Worm (Caenorhabditis elegans) whole organism, L3 larva: ENCODE measurements around the gene ran-5.

Source experiments
- R02D3.7 ChIP-seq: fragments of 150-350 bp; optimal IDR thresholded peaks from 2 replicates; lab custom pipeline; 2014; ENCODE audit warnings: missing biosample characterization, missing genetic modification characterization
- ZK546.5 ChIP-seq: sonication (generic microtip); optimal IDR thresholded peaks from 2 replicates; lab custom pipeline; 2017; ENCODE audit warnings: missing biosample characterization, missing genetic modification characterization
- aly-2 ChIP-seq: fragments of 150-350 bp; optimal IDR thresholded peaks from 2 replicates; lab custom pipeline; 2014; ENCODE audit warnings: missing biosample characterization, missing genetic modification characterization
- ama-1 ChIP-seq: fragments of 150-350 bp; optimal IDR thresholded peaks from 2 replicates; lab custom pipeline; 2018
- ceh-16 ChIP-seq: sonication (generic microtip); optimal IDR thresholded peaks from 2 replicates; lab custom pipeline; 2017; ENCODE audit warnings: missing biosample characterization, missing genetic modification characterization
- ceh-28 ChIP-seq: fragments of 150-350 bp; optimal IDR thresholded peaks from 2 replicates; lab custom pipeline; 2014; ENCODE audit warnings: missing biosample characterization, missing genetic modification reagents, missing genetic modification characterization
- ceh-82 ChIP-seq: fragments of 150-350 bp; optimal IDR thresholded peaks from 2 replicates; lab custom pipeline; 2014; ENCODE audit warnings: missing biosample characterization, missing genetic modification characterization
- ceh-9 ChIP-seq: sonication (generic microtip); optimal IDR thresholded peaks from 2 replicates; lab custom pipeline; 2018; ENCODE audit warnings: missing biosample characterization, missing genetic modification characterization
- daf-12 ChIP-seq: fragments of 150-350 bp; optimal IDR thresholded peaks from 2 replicates; lab custom pipeline; 2014; ENCODE audit warnings: missing biosample characterization, missing genetic modification reagents, missing genetic modification characterization
- egl-27 ChIP-seq: sonication (generic microtip); optimal IDR thresholded peaks from 4 replicates; lab custom pipeline; 2017; ENCODE audit warnings: missing biosample characterization, missing genetic modification reagents, missing genetic modification characterization
- egl-5 ChIP-seq: fragments of 150-350 bp; optimal IDR thresholded peaks from 2 replicates; lab custom pipeline; 2017; ENCODE audit warnings: missing biosample characterization, missing genetic modification reagents, missing genetic modification characterization, inconsistent platforms
- elt-1 ChIP-seq: fragments of 150-350 bp; optimal IDR thresholded peaks from 2 replicates; lab custom pipeline; 2014; ENCODE audit warnings: missing biosample characterization, missing genetic modification characterization
- elt-3 ChIP-seq, 3 experiments: fragments of 150-350 bp in 1 of 3; sonication (generic microtip) in 2 of 3; optimal IDR thresholded peaks; 2 replicates in 2 of 3; 4 replicates in 1 of 3; lab custom pipeline; 2014 to 2017; ENCODE audit warnings: missing biosample characterization in 3 of 3, missing genetic modification characterization in 3 of 3
- fkh-10 ChIP-seq: sonication (generic microtip); optimal IDR thresholded peaks from 2 replicates; lab custom pipeline; 2017; ENCODE audit warnings: missing biosample characterization, missing genetic modification reagents, missing genetic modification characterization
- fkh-2 ChIP-seq: fragments of 150-350 bp; optimal IDR thresholded peaks from 2 replicates; lab custom pipeline; 2014; ENCODE audit warnings: missing biosample characterization, missing genetic modification reagents, missing genetic modification characterization
- fos-1 ChIP-seq: fragments of 150-350 bp; optimal IDR thresholded peaks from 2 replicates; lab custom pipeline; 2014; ENCODE audit warnings: missing biosample characterization, missing genetic modification characterization
- hmg-11 ChIP-seq: sonication (generic microtip); optimal IDR thresholded peaks from 2 replicates; lab custom pipeline; 2016; ENCODE audit warnings: missing genetic modification characterization, missing compliant biosample characterization
- jun-1 ChIP-seq: fragments of 150-350 bp; optimal IDR thresholded peaks from 2 replicates; lab custom pipeline; 2014; ENCODE audit warnings: missing biosample characterization, missing genetic modification reagents, missing genetic modification characterization
- lin-15B ChIP-seq: fragments of 150-350 bp; optimal IDR thresholded peaks from 2 replicates; lab custom pipeline; 2014; ENCODE audit warnings: missing biosample characterization, missing genetic modification characterization
- lin-39 ChIP-seq: fragments of 150-350 bp; optimal IDR thresholded peaks from 2 replicates; lab custom pipeline; 2018; ENCODE audit warnings: missing biosample characterization, missing genetic modification reagents, missing genetic modification characterization
- lsy-12 ChIP-seq: sonication (generic microtip); optimal IDR thresholded peaks from 2 replicates; lab custom pipeline; 2016; ENCODE audit warnings: mild to moderate bottlenecking, missing genetic modification characterization, missing compliant biosample characterization
- mdl-1 ChIP-seq: fragments of 150-350 bp; optimal IDR thresholded peaks from 2 replicates; lab custom pipeline; 2014; ENCODE audit warnings: missing biosample characterization, missing genetic modification characterization
- mml-1 ChIP-seq: fragments of 150-350 bp; sonication (generic microtip); optimal IDR thresholded peaks from 3 replicates; lab custom pipeline; 2014; ENCODE audit warnings: missing biosample characterization, missing genetic modification characterization
- nfya-1 ChIP-seq: sonication (generic microtip); optimal IDR thresholded peaks from 2 replicates; lab custom pipeline; 2017; ENCODE audit warnings: missing genetic modification characterization, mild to moderate bottlenecking, missing compliant biosample characterization, antibody characterized with exemption, moderate library complexity; ENCODE audit not compliant: insufficient read depth
- nhr-11 ChIP-seq: fragments of 150-350 bp; optimal IDR thresholded peaks from 2 replicates; lab custom pipeline; 2014; ENCODE audit warnings: missing biosample characterization, missing genetic modification characterization
- nhr-12 ChIP-seq: fragments of 150-350 bp; optimal IDR thresholded peaks from 2 replicates; lab custom pipeline; 2014; ENCODE audit warnings: missing biosample characterization, missing genetic modification characterization
- nhr-23 ChIP-seq: fragments of 150-350 bp; optimal IDR thresholded peaks from 2 replicates; lab custom pipeline; 2014; ENCODE audit warnings: missing biosample characterization, missing genetic modification reagents, missing genetic modification characterization
- nhr-25 ChIP-seq: sonication (generic microtip); optimal IDR thresholded peaks from 2 replicates; lab custom pipeline; 2017; ENCODE audit warnings: missing biosample characterization, missing genetic modification characterization
- nhr-28 ChIP-seq: fragments of 150-350 bp; optimal IDR thresholded peaks from 2 replicates; lab custom pipeline; 2014; ENCODE audit warnings: missing biosample characterization, missing genetic modification characterization
- nhr-43 ChIP-seq: sonication (generic microtip); optimal IDR thresholded peaks from 2 replicates; lab custom pipeline; 2016; ENCODE audit warnings: mild to moderate bottlenecking, missing genetic modification characterization, missing compliant biosample characterization; ENCODE audit not compliant: poor library complexity, severe bottlenecking
- nhr-67 ChIP-seq: fragments of 150-350 bp; optimal IDR thresholded peaks from 2 replicates; lab custom pipeline; 2014; ENCODE audit warnings: missing biosample characterization, missing genetic modification characterization
- nhr-76 ChIP-seq: fragments of 150-350 bp; sonication (generic microtip); optimal IDR thresholded peaks from 5 replicates; lab custom pipeline; 2014; ENCODE audit warnings: missing biosample characterization, missing genetic modification characterization
- nhr-77 ChIP-seq: fragments of 150-350 bp; optimal IDR thresholded peaks from 2 replicates; lab custom pipeline; 2014; ENCODE audit warnings: missing biosample characterization, missing genetic modification characterization
- pha-4 ChIP-seq: fragments of 150-350 bp; optimal IDR thresholded peaks from 2 replicates; lab custom pipeline; 2014; ENCODE audit warnings: missing biosample characterization, missing genetic modification reagents, missing genetic modification characterization
- sea-2 ChIP-seq: fragments of 150-350 bp; sonication (generic microtip); optimal IDR thresholded peaks from 4 replicates; lab custom pipeline; 2014; ENCODE audit warnings: missing biosample characterization, missing genetic modification reagents, missing genetic modification characterization
- snpc-4 ChIP-seq: fragments of 150-350 bp; optimal IDR thresholded peaks from 2 replicates; lab custom pipeline; 2014; ENCODE audit warnings: missing biosample characterization, missing genetic modification characterization
- unc-39 ChIP-seq: sonication (generic microtip); optimal IDR thresholded peaks from 4 replicates; lab custom pipeline; 2017; ENCODE audit warnings: missing biosample characterization, missing genetic modification characterization
- unc-62 ChIP-seq: fragments of 150-350 bp; sonication (generic microtip); optimal IDR thresholded peaks from 4 replicates; lab custom pipeline; 2014; ENCODE audit warnings: missing biosample characterization, missing genetic modification reagents, missing genetic modification characterization
- zag-1 ChIP-seq: fragments of 150-350 bp; optimal IDR thresholded peaks from 2 replicates; lab custom pipeline; 2014; ENCODE audit warnings: missing biosample characterization, missing genetic modification characterization
- ztf-11 ChIP-seq: fragments of 150-350 bp; optimal IDR thresholded peaks from 2 replicates; lab custom pipeline; 2014; ENCODE audit warnings: missing biosample characterization, missing genetic modification characterization
- ztf-4 ChIP-seq: fragments of 150-350 bp; optimal IDR thresholded peaks from 2 replicates; lab custom pipeline; 2014; ENCODE audit warnings: missing biosample characterization, missing genetic modification characterization

Gene ran-5

DNA sequence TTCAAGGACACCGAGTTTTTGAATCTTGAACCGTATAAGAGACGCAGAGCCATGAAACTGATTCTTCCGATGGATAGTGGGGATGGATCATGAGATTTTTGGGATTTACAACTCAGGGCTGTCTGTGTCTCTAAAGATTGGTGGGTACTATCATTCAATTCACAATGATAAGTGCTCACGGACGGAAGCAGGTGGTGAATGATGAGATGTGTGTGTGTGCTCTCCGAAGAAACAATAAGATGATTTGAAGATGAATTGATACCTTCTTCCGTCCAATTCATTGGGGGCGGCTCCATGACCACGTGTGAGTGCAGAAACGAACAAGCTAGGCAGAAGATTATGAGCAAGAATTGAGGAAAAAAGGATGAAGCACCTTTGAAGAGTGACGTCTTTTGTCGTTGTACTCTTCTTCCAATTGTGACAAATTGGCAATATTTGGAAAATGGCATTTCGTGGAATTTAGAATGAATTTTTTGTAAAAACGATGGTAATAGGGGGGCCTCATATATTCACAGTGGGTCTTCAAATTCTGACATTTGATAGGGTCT lies 19.2 kb upstream of the ran-5 start:
- TF ChIP-seq ceh-28 (tag; lab: Kevin White, UChicago) (no peak), ZK546.5 (tag; lab: Kevin White, UChicago) (no peak), ceh-82 (no peak), R02D3.7 (tag; lab: Kevin White, UChicago) (no peak), nhr-67 (tag; lab: Kevin White, UChicago) (no peak), fos-1 (tag; lab: Kevin White, UChicago) (no peak), ztf-11 (tag; lab: Kevin White, UChicago) (no peak), nhr-28 (no peak), sea-2 (no peak), fkh-10 (GFP tag; lab: Kevin White, UChicago) (no peak), elt-3 (tag; optimal IDR thresholded peaks at IDR 0.05; lab: Kevin White, UChicago) (no peak), nfya-1 (tag; lab: Kevin White, UChicago) (peak; percentile 22), mml-1 (tag; lab: Kevin White, UChicago) (no peak), egl-5 (tag; lab: Kevin White, UChicago) (peak; percentile 35), ceh-16 (no peak), aly-2 (tag; lab: Kevin White, UChicago) (no peak), nhr-43 (tag; lab: Kevin White, UChicago) (no peak), lin-39 (tag; lab: Kevin White, UChicago) (peak; percentile 36), nhr-11 (peak; percentile 35), lin-15B (no peak), hmg-11 (no peak), unc-62 (GFP tag; lab: Kevin White, UChicago) (no peak), jun-1 (no peak), daf-12 (tag; lab: Kevin White, UChicago) (no peak), nhr-76 (tag; lab: Kevin White, UChicago) (no peak), nhr-25 (tag; lab: Kevin White, UChicago) (no peak), nhr-77 (tag; lab: Kevin White, UChicago) (no peak), unc-39 (tag; lab: Kevin White, UChicago) (no peak)

DNA sequence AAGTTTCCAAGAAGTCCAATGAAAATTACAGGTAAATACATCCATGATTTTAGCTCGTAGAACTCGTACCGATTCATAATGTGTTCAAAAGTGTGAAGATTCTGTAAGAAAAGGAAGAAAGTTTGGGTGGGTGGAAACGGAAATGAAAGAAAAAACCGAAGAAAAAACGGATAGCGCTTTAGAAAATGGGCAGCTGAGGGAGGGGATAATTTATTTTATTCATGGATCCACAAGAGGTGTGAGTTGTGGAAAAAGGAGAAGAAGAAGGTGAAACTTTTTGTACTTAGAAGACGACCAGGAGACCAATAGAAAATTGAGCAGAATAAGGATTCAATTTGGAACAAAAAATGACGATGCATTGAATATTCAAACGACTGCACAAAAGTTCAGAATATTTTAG lies 16.8 kb upstream of the ran-5 start, which contains the start of gene frpr-16:
Gene frpr-16, minus strand, starts transcription at position 101 of the 400 bp plus-strand sequence.
- no peak for TF ChIP-seq lsy-12 (tag; lab: Kevin White, UChicago)
- TF ChIP-seq mdl-1 (tag; lab: Kevin White, UChicago): no peak
- no peak for TF ChIP-seq ceh-82
- TF ChIP-seq unc-39 (tag; lab: Kevin White, UChicago): no peak
- no peak for TF ChIP-seq ceh-9
- no peak for TF ChIP-seq daf-12 (tag; lab: Kevin White, UChicago)
- TF ChIP-seq nhr-67 (tag; lab: Kevin White, UChicago): no peak
- no peak for TF ChIP-seq nhr-23 (tag; lab: Kevin White, UChicago)
- TF ChIP-seq ceh-28 (tag; lab: Kevin White, UChicago): no peak
- TF ChIP-seq nhr-43 (tag; lab: Kevin White, UChicago): no peak
- no peak for TF ChIP-seq fkh-2
- no peak for TF ChIP-seq pha-4 (tag; lab: Kevin White, UChicago)
- no peak for TF ChIP-seq snpc-4 (tag; lab: Kevin White, UChicago)

DNA sequence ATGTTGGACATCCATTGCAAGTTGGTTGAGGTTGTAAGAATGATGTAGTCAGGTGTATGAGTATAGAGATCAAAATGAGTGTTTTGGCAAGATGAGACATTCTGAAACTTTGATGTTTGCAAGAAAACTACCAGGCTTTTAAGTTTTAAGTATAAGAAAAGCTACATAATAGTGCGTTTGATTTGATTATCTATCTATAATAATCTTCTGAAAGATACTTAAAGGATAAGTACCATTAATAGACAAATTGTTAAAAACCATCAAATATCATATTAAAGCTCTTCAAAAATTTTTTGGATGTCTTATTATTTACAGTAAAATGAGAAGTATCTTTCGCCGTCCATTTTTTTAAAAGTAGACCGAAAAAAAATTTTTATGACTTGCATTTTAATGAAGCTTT lies 4.7 kb upstream of the ran-5 start, which contains the start of gene R12C12.10:
Gene R12C12.10, minus strand, starts transcription at position 101 of the 400 bp plus-strand sequence.
- TF ChIP-seq nhr-12 (tag; lab: Kevin White, UChicago) (no peak), unc-39 (tag; lab: Kevin White, UChicago) (no peak), nhr-76 (tag; lab: Kevin White, UChicago) (no peak), lin-39 (tag; lab: Kevin White, UChicago) (no peak), nhr-25 (tag; lab: Kevin White, UChicago) (no peak), egl-27 (tag; lab: Kevin White, UChicago) (no peak), ama-1 (lab: Kevin White, UChicago) (no peak), ztf-4 (tag; lab: Kevin White, UChicago) (no peak), fkh-10 (GFP tag; lab: Kevin White, UChicago) (no peak), elt-1 (tag; lab: Kevin White, UChicago) (no peak), snpc-4 (tag; lab: Kevin White, UChicago) (no peak), zag-1 (tag; lab: Kevin White, UChicago) (no peak), lsy-12 (tag; lab: Kevin White, UChicago) (no peak), ceh-16 (no peak)
